Fruit fly (Drosophila melanogaster): ENCODE results near the gene CG4375.

The CG4375 gene

dm6 chr2L:1070941-1071340, 44.2 kb upstream of the CG4375 start (continued):
- no peak for TF ChIP-seq MBD-R2 (GFP tag; IDR thresholded peaks at IDR 0.05)
- no peak for TF ChIP-seq CG13287 (GFP tag; IDR thresholded peaks at IDR 0.05; ENCODE audit: partially characterized antibody)
- TF ChIP-seq prd (optimal IDR thresholded peaks at IDR 0.05) = no peak
- TF ChIP-seq prd (GFP tag; IDR thresholded peaks at IDR 0.05) = peak; percentile 43; the same call in 1 of the 3 replicates
- peak; percentile 25 for TF ChIP-seq ATbp (GFP tag; optimal IDR thresholded peaks at IDR 0.05)
- TF ChIP-seq ci (GFP tag; IDR thresholded peaks at IDR 0.05) = peak; percentile 36; the same call in 1 of the 3 replicates
- peak; percentile 10 for TF ChIP-seq ind (GFP tag; optimal IDR thresholded peaks at IDR 0.05)

- TF ChIP-seq CG7839 (tag; optimal IDR thresholded peaks at IDR 0.05) (peak; percentile 39), CG11560 (tag; IDR thresholded peaks at IDR 0.05) (no peak), Dbx (GFP tag; IDR thresholded peaks at IDR 0.05) (no peak), CG1832 (GFP tag; optimal IDR thresholded peaks at IDR 0.05) (no peak), odd (GFP tag; optimal IDR thresholded peaks at IDR 0.05) (no peak), ttk (GFP tag; IDR thresholded peaks at IDR 0.05) (no peak), dm (GFP tag; optimal IDR thresholded peaks at IDR 0.05) (no peak), seq (GFP tag; IDR thresholded peaks at IDR 0.05) (no peak), CG11093 (GFP tag; IDR thresholded peaks at IDR 0.05) (no peak), ERR (GFP tag; optimal IDR thresholded peaks at IDR 0.05) (no peak), CG14965 (GFP tag; optimal IDR thresholded peaks at IDR 0.05; ENCODE audit: borderline replicate concordance) (no peak), eyg (GFP tag; optimal IDR thresholded peaks at IDR 0.05) (no peak), B-H1 (GFP tag; IDR thresholded peaks at IDR 0.05) (no peak), dimm (GFP tag; IDR thresholded peaks at IDR 0.05) (no peak), schlank (tag; optimal IDR thresholded peaks at IDR 0.05) (no peak), Spps (tag; optimal IDR thresholded peaks at IDR 0.05) (peak; percentile 22), Taf1 (GFP tag; IDR thresholded peaks at IDR 0.05) (no peak), sug (tag; optimal IDR thresholded peaks at IDR 0.05) (no peak), run (tag; optimal IDR thresholded peaks at IDR 0.05) (no peak), Poxn (GFP tag; IDR thresholded peaks at IDR 0.05) (no peak), Chrac-16 (GFP tag; optimal IDR thresholded peaks at IDR 0.05) (no peak), zf30C (GFP tag; optimal IDR thresholded peaks at IDR 0.05) (no peak), CG14014 (GFP tag; IDR thresholded peaks at IDR 0.05) (no peak), CG12299 (tag; optimal IDR thresholded peaks at IDR 0.05) (no peak), wor (GFP tag; IDR thresholded peaks at IDR 0.05) (0 out of 2 replicates have a peak, but pooled peaks have one; percentile 28), CG14667 (GFP tag; IDR thresholded peaks at IDR 0.05) (no peak), D (optimal IDR thresholded peaks at IDR 0.05) (no peak), D (GFP tag; optimal IDR thresholded peaks at IDR 0.05) (peak; percentile 4), CG6272 (GFP tag; IDR thresholded peaks at IDR 0.05) (no peak), Myb (GFP tag; optimal IDR thresholded peaks at IDR 0.05) (no peak), lab (GFP tag; optimal IDR thresholded peaks at IDR 0.05) (no peak), CG16813 (GFP tag; IDR thresholded peaks at IDR 0.05; ENCODE audit: partially characterized antibody) (no peak), CG13296 (GFP tag; optimal IDR thresholded peaks at IDR 0.05) (no peak), Camta (GFP tag; optimal IDR thresholded peaks at IDR 0.05) (no peak), Nf-YB (GFP tag; optimal IDR thresholded peaks at IDR 0.05) (no peak), NC2β (GFP tag; optimal IDR thresholded peaks at IDR 0.05) (no peak), CG10462 (GFP tag; optimal IDR thresholded peaks at IDR 0.05) (no peak), CG16815 (GFP tag; optimal IDR thresholded peaks at IDR 0.05) (peak; percentile 18), Optix (GFP tag; IDR thresholded peaks at IDR 0.05) (no peak), CG12071 (GFP tag; optimal IDR thresholded peaks at IDR 0.05) (no peak), CG4282 (GFP tag; optimal IDR thresholded peaks at IDR 0.05) (no peak), HHEX (GFP tag; optimal IDR thresholded peaks at IDR 0.05) (no peak), mirr (GFP tag; optimal IDR thresholded peaks at IDR 0.05) (no peak), ac (GFP tag; optimal IDR thresholded peaks at IDR 0.05) (no peak), CkIIα-i1 (GFP tag; IDR thresholded peaks at IDR 0.05) (no peak)
Observed at dm6 chr2L:1070332-1070731, 43.6 kb upstream of the CG4375 start.

All from whole organism, embryonic.